Fruit fly (Drosophila melanogaster): ENCODE measurements around the gene Sas10.

The Sas10 gene

DNA sequence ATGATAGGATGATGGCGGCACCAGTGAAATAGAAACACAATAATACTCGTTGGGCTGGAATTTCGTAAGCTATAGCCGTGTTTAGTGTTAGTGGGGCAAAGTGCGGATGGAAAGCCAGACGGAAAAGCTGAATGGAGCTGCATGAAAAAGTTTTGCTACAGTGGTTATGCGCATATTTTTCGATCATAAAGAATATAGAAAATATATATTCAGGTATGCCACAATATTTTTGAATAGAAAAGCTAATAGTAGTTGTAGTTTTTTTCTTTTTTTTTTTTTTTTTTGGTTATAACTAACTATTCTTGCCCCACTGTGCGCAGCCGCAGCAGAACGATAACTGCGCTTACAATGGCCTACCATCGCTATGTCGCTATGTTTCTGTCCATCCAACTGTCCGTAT, 30.7 kb upstream of the Sas10 start (continued):
- TF ChIP-seq CHES-1-like (GFP tag; optimal IDR thresholded peaks at IDR 0.05) (no peak), ranshi (GFP tag; IDR thresholded peaks at IDR 0.05) (peak; percentile 30; the same call in 1 of the 2 replicates), CG5245 (GFP tag; optimal IDR thresholded peaks at IDR 0.05) (peak; percentile 3), Xrp1 (GFP tag; IDR thresholded peaks at IDR 0.05) (0 out of 2 replicates have a peak, but pooled peaks have one; percentile 12), CG4820 (GFP tag; optimal IDR thresholded peaks at IDR 0.05) (peak; percentile 17), CG15269 (tag; optimal IDR thresholded peaks at IDR 0.05) (peak; percentile 8), CG13296 (GFP tag; optimal IDR thresholded peaks at IDR 0.05) (no peak), Sox100B (GFP tag; optimal IDR thresholded peaks at IDR 0.05) (peak; percentile 14), jigr1 (GFP tag; IDR thresholded peaks at IDR 0.05) (no peak), Tbp (GFP tag; optimal IDR thresholded peaks at IDR 0.05) (no peak), sens (GFP tag) (peak; percentile 17), hbn (GFP tag; IDR thresholded peaks at IDR 0.05; ENCODE audit: partially characterized antibody) (no peak), gt (GFP tag; IDR thresholded peaks at IDR 0.05) (no peak), Ets65A (GFP tag) (peak; percentile 15), Kr (GFP tag; optimal IDR thresholded peaks at IDR 0.05) (no peak), CG10959 (GFP tag; IDR thresholded peaks at IDR 0.05) (no peak), CG13775 (GFP tag; optimal IDR thresholded peaks at IDR 0.05) (no peak), ind (GFP tag; optimal IDR thresholded peaks at IDR 0.05) (peak; percentile 22), CG2199 (GFP tag; IDR thresholded peaks at IDR 0.05) (no peak), CG16863 (GFP tag; optimal IDR thresholded peaks at IDR 0.05) (no peak), CG7372 (GFP tag; IDR thresholded peaks at IDR 0.05) (no peak), CG14050 (GFP tag; IDR thresholded peaks at IDR 0.05) (0 out of 3 replicates have a peak, but pooled peaks have one; percentile 12), CG11504 (tag; optimal IDR thresholded peaks at IDR 0.05) (peak; percentile 2), Atf6 (GFP tag; IDR thresholded peaks at IDR 0.05) (no peak), lmd (GFP tag; IDR thresholded peaks at IDR 0.05) (0 out of 2 replicates have a peak, but pooled peaks have one; percentile 16), CG32772 (GFP tag; IDR thresholded peaks at IDR 0.05) (no peak), CG4424 (GFP tag; optimal IDR thresholded peaks at IDR 0.05) (peak; percentile 36), vvl (GFP tag; IDR thresholded peaks at IDR 0.05) (peak; percentile 46), chn (GFP tag; optimal IDR thresholded peaks at IDR 0.05) (no peak), Elba2 (GFP tag; optimal IDR thresholded peaks at IDR 0.05) (no peak), CG17612 (GFP tag; IDR thresholded peaks at IDR 0.05) (no peak), Ptx1 (GFP tag; IDR thresholded peaks at IDR 0.05) (0 out of 2 replicates have a peak, but pooled peaks have one; percentile 17), Med (GFP tag) (peak; percentile 58), CG10267 (tag; optimal IDR thresholded peaks at IDR 0.05) (no peak), dysf (GFP tag; IDR thresholded peaks at IDR 0.05) (peak; percentile 40; the same call in 1 of the 3 replicates), unpg (GFP tag; optimal IDR thresholded peaks at IDR 0.05) (peak; percentile 16), CG33557 (GFP tag; optimal IDR thresholded peaks at IDR 0.05) (no peak), lbe (GFP tag; optimal IDR thresholded peaks at IDR 0.05) (no peak), CG2712 (tag; optimal IDR thresholded peaks at IDR 0.05) (peak; percentile 7), ci (GFP tag; IDR thresholded peaks at IDR 0.05) (no peak), CG10462 (GFP tag; optimal IDR thresholded peaks at IDR 0.05) (no peak), CG18599 (GFP tag; optimal IDR thresholded peaks at IDR 0.05) (peak; percentile 14), BEAF-32 (GFP tag; optimal IDR thresholded peaks at IDR 0.05) (no peak), C15 (GFP tag; IDR thresholded peaks at IDR 0.05) (0 out of 3 replicates have a peak, but pooled peaks have one; percentile 5), schlank (tag; optimal IDR thresholded peaks at IDR 0.05) (no peak), pan (optimal IDR thresholded peaks at IDR 0.05) (no peak), pan (GFP tag; optimal IDR thresholded peaks at IDR 0.05 in 1 of 2, IDR thresholded peaks at IDR 0.05 in 1 of 2) (peak in 1 of 2 experiments; percentile 18), shn (GFP tag; optimal IDR thresholded peaks at IDR 0.05) (no peak), tin (GFP tag; optimal IDR thresholded peaks at IDR 0.05) (peak; percentile 28), CG17359 (tag; optimal IDR thresholded peaks at IDR 0.05) (peak; percentile 15), CG2678 (tag; optimal IDR thresholded peaks at IDR 0.05) (no peak), CG31365 (tag; optimal IDR thresholded peaks at IDR 0.05) (no peak)

Measured in whole organism, embryonic.